Worm (Caenorhabditis elegans) whole organism, L2 larva: ENCODE data around the gene Y32F6B.9.

Source experiments
- R02D3.7 ChIP-seq: fragments of 150-350 bp; optimal IDR thresholded peaks from 2 replicates; lab custom pipeline; 2014; ENCODE audit warnings: missing biosample characterization, missing genetic modification characterization
- ama-1 ChIP-seq: fragments of 150-350 bp; optimal IDR thresholded peaks from 2 replicates; lab custom pipeline; 2018; ENCODE audit warnings: inconsistent platforms
- lin-11 ChIP-seq: fragments of 150-350 bp; sonication (generic microtip); optimal IDR thresholded peaks from 2 replicates; lab custom pipeline; 2014; ENCODE audit warnings: missing biosample characterization, missing genetic modification characterization, inconsistent platforms, mixed read lengths
- lin-39 ChIP-seq: fragments of 150-350 bp; optimal IDR thresholded peaks from 2 replicates; lab custom pipeline; 2014; ENCODE audit warnings: missing biosample characterization, missing genetic modification reagents, missing genetic modification characterization
- nhr-23 ChIP-seq: fragments of 150-350 bp; optimal IDR thresholded peaks from 2 replicates; lab custom pipeline; 2014; ENCODE audit warnings: missing biosample characterization, missing genetic modification reagents, missing genetic modification characterization
- skn-1 ChIP-seq: sonication (generic microtip); optimal IDR thresholded peaks from 2 replicates; lab custom pipeline; 2017; ENCODE audit warnings: missing biosample characterization, missing genetic modification characterization
- ztf-4 ChIP-seq: fragments of 150-350 bp; optimal IDR thresholded peaks from 2 replicates; lab custom pipeline; 2014; ENCODE audit warnings: missing biosample characterization, missing genetic modification characterization

DNA sequence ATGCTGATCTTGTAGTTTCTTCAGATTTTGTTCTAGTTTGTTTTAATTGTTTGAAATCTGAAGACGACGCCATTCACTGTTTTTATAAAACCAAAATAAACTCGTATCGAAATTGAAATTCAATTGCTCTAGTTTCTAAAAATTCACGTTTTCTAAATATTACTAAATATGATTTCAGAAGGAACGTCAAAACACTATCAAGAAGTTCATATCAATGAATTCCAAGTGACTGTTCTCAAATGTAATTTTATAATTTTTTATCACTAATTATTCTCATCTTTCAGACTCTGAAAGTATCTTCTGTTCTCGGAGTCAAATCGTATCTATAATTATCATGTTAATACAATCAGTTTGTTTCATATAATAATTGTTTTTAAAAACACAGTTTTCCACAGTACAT lies 37.8 kb upstream of the Y32F6B.9 start, which contains the start of gene snf-10:
- TF ChIP-seq lin-11 (tag; lab: Kevin White, UChicago) (no peak), lin-39 (tag; lab: Kevin White, UChicago) (no peak), ztf-4 (tag; lab: Kevin White, UChicago) (no peak), R02D3.7 (tag; lab: Kevin White, UChicago) (no peak), skn-1 (tag; lab: Kevin White, UChicago) (no peak), nhr-23 (no peak), ama-1 (lab: Kevin White, UChicago) (no peak)
